Fruit fly (Drosophila melanogaster): Measurements from ENCODE around the gene sev.

Gene sev

DNA sequence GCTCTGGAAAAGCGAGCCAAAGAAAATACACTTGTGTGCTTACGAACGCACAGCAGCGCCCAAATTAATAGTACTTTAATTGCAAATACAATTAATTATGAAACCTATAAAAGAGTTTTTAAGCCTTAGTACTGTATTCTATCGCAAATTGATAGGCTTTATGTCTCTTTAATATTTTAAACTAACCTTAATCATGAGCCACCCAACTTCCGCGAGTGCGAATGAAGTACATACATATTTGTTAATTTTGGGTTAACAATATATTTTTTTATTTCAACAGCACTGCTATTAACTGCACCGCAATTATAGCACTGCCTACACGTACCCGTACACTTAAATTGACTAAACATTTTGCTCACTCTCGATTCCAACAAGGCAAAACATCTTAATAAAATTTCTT is 4.9 kb downstream of the sev start (continued):
- TF ChIP-seq CG34224 (GFP tag; IDR thresholded peaks at IDR 0.05; ENCODE audit: partially characterized antibody) (no peak), phol (tag; optimal IDR thresholded peaks at IDR 0.05) (peak; percentile 49), CG14014 (GFP tag; IDR thresholded peaks at IDR 0.05) (peak; percentile 10; the same call in 1 of the 2 replicates), CG4617 (GFP tag; optimal IDR thresholded peaks at IDR 0.05; ENCODE audit: borderline replicate concordance) (no peak), CG12744 (GFP tag; optimal IDR thresholded peaks at IDR 0.05) (no peak), Spps (tag; optimal IDR thresholded peaks at IDR 0.05) (no peak), CG2202 (tag; optimal IDR thresholded peaks at IDR 0.05) (no peak), CG14860 (GFP tag; IDR thresholded peaks at IDR 0.05; ENCODE audit: partially characterized antibody) (no peak), sna (GFP tag; IDR thresholded peaks at IDR 0.05; ENCODE audit: partially characterized antibody) (no peak), HLH3B (GFP tag; IDR thresholded peaks at IDR 0.05) (peak; percentile 28; the same call in 1 of the 2 replicates), CG14667 (GFP tag; IDR thresholded peaks at IDR 0.05) (0 out of 2 replicates have a peak, but pooled peaks have one; percentile 34), CG9437 (GFP tag; optimal IDR thresholded peaks at IDR 0.05) (no peak), lola (GFP tag; optimal IDR thresholded peaks at IDR 0.05) (no peak), unpg (GFP tag; optimal IDR thresholded peaks at IDR 0.05) (no peak), sens-2 (GFP tag; IDR thresholded peaks at IDR 0.05) (no peak), vnd (GFP tag; IDR thresholded peaks at IDR 0.05; ENCODE audit: partially characterized antibody) (no peak), CG11560 (tag; IDR thresholded peaks at IDR 0.05) (no peak), sug (tag; optimal IDR thresholded peaks at IDR 0.05) (no peak), CG31365 (tag; optimal IDR thresholded peaks at IDR 0.05) (no peak), cato (GFP tag; optimal IDR thresholded peaks at IDR 0.05; ENCODE audit: borderline replicate concordance) (no peak), chinmo (GFP tag; IDR thresholded peaks at IDR 0.05; ENCODE audit: partially characterized antibody) (no peak), ssp (GFP tag; IDR thresholded peaks at IDR 0.05) (0 out of 2 replicates have a peak, but pooled peaks have one; percentile 17), Nf-YB (GFP tag; optimal IDR thresholded peaks at IDR 0.05) (no peak), wdn (GFP tag; IDR thresholded peaks at IDR 0.05) (no peak), NFAT (GFP tag; IDR thresholded peaks at IDR 0.05) (no peak), bab2 (GFP tag; optimal IDR thresholded peaks at IDR 0.05) (no peak), Xrp1 (GFP tag; IDR thresholded peaks at IDR 0.05) (no peak; the same call in 1 of the 2 replicates), Dek (tag; optimal IDR thresholded peaks at IDR 0.05) (peak; percentile 19), caup (GFP tag; optimal IDR thresholded peaks at IDR 0.05; ENCODE audit: severe bottlenecking) (peak; percentile 61), CG11695 (GFP tag; IDR thresholded peaks at IDR 0.05) (peak; percentile 69; the same call in 1 of the 3 replicates), Ada2b (GFP tag; IDR thresholded peaks at IDR 0.05) (no peak), run (tag; optimal IDR thresholded peaks at IDR 0.05) (no peak), Vsx1 (GFP tag; optimal IDR thresholded peaks at IDR 0.05) (no peak), dmrt11E (tag; optimal IDR thresholded peaks at IDR 0.05) (no peak), CG30431 (GFP tag; optimal IDR thresholded peaks at IDR 0.05) (peak; percentile 11), CG10366 (GFP tag; IDR thresholded peaks at IDR 0.05) (no peak; the same call in 1 of the 2 replicates), Atf6 (GFP tag; IDR thresholded peaks at IDR 0.05) (peak; percentile 72), luna (GFP tag; optimal IDR thresholded peaks at IDR 0.05) (no peak), pfk (GFP tag; optimal IDR thresholded peaks at IDR 0.05) (no peak), MESR4 (GFP tag; optimal IDR thresholded peaks at IDR 0.05) (no peak), twi (tag; optimal IDR thresholded peaks at IDR 0.05) (no peak), HLHmδ (GFP tag; optimal IDR thresholded peaks at IDR 0.05) (no peak), Med (GFP tag) (peak; percentile 85), kni (GFP tag; optimal IDR thresholded peaks at IDR 0.05) (no peak), CG1792 (GFP tag; optimal IDR thresholded peaks at IDR 0.05) (no peak), sim (GFP tag; IDR thresholded peaks at IDR 0.05) (no peak), cwo (GFP tag; optimal IDR thresholded peaks at IDR 0.05) (peak; percentile 40), CG5180 (GFP tag; optimal IDR thresholded peaks at IDR 0.05) (no peak), nerfin-2 (GFP tag; IDR thresholded peaks at IDR 0.05; ENCODE audit: partially characterized antibody) (no peak), al (GFP tag; IDR thresholded peaks at IDR 0.05) (no peak)
